Fruit fly (Drosophila melanogaster): ENCODE data around the gene Hyls1.

The Hyls1 gene

dm6 chr2L:16307026-16307703 is 45.3 kb downstream of the Hyls1 start, which contains the start of the genes CG5861 and Syx5 (continued):
- TF ChIP-seq TFAM (GFP tag; optimal IDR thresholded peaks at IDR 0.05) (no peak), CG1529 (GFP tag; optimal IDR thresholded peaks at IDR 0.05) (peak; percentile 1), CG33557 (GFP tag; optimal IDR thresholded peaks at IDR 0.05) (peak; percentile 59), shn (GFP tag; optimal IDR thresholded peaks at IDR 0.05) (no peak), ERR (GFP tag; optimal IDR thresholded peaks at IDR 0.05) (no peak), gsb (GFP tag; IDR thresholded peaks at IDR 0.05) (no peak), gem (tag; optimal IDR thresholded peaks at IDR 0.05) (peak; percentile 76), nerfin-1 (tag; optimal IDR thresholded peaks at IDR 0.05) (peak; percentile 40), Mes4 (GFP tag; optimal IDR thresholded peaks at IDR 0.05) (no peak), CG18619 (GFP tag; optimal IDR thresholded peaks at IDR 0.05) (peak; percentile 43), NFAT (GFP tag; IDR thresholded peaks at IDR 0.05) (peak; percentile 55), bcd (GFP tag; optimal IDR thresholded peaks at IDR 0.05) (peak; percentile 62), stc (GFP tag; IDR thresholded peaks at IDR 0.05) (no peak), CoRest (tag; optimal IDR thresholded peaks at IDR 0.05) (peak; percentile 72), CG9797 (GFP tag; optimal IDR thresholded peaks at IDR 0.05) (peak; percentile 47), Sox100B (GFP tag; optimal IDR thresholded peaks at IDR 0.05) (peak; percentile 53), CG3281 (GFP tag; optimal IDR thresholded peaks at IDR 0.05) (peak; percentile 61), bsh (GFP tag; optimal IDR thresholded peaks at IDR 0.05) (peak in 1 of 2 experiments; percentile 56), NC2α (GFP tag; optimal IDR thresholded peaks at IDR 0.05) (no peak), CG2129 (GFP tag; IDR thresholded peaks at IDR 0.05; ENCODE audit: partially characterized antibody) (peak; percentile 92), CG10959 (GFP tag; IDR thresholded peaks at IDR 0.05) (no peak), MESR4 (GFP tag; optimal IDR thresholded peaks at IDR 0.05) (peak; percentile 66), Meics (GFP tag; optimal IDR thresholded peaks at IDR 0.05) (peak; percentile 65), fru (optimal IDR thresholded peaks at IDR 0.05) (no peak), exex (tag; optimal IDR thresholded peaks at IDR 0.05) (peak; percentile 63), CG6791 (GFP tag; IDR thresholded peaks at IDR 0.05; ENCODE audit: partially characterized antibody) (peak; percentile 77), PHDP (tag; optimal IDR thresholded peaks at IDR 0.05) (peak; percentile 57), rib (GFP tag; IDR thresholded peaks at IDR 0.05) (no peak), sens-2 (GFP tag; IDR thresholded peaks at IDR 0.05) (no peak), so (GFP tag; IDR thresholded peaks at IDR 0.05) (no peak), dysf (GFP tag; IDR thresholded peaks at IDR 0.05) (0 out of 3 replicates have a peak, but pooled peaks have one; percentile 24), CG7786 (GFP tag; optimal IDR thresholded peaks at IDR 0.05) (no peak), seq (GFP tag; IDR thresholded peaks at IDR 0.05) (no peak), Pdp1 (GFP tag; optimal IDR thresholded peaks at IDR 0.05) (peak in 1 of 2 experiments; percentile 42), az2 (GFP tag; optimal IDR thresholded peaks at IDR 0.05) (peak; percentile 53), slp2 (GFP tag; optimal IDR thresholded peaks at IDR 0.05) (no peak), CG15269 (tag; optimal IDR thresholded peaks at IDR 0.05) (no peak), CG10267 (tag; optimal IDR thresholded peaks at IDR 0.05) (peak; percentile 75), CG1647 (GFP tag; optimal IDR thresholded peaks at IDR 0.05) (no peak), al (GFP tag; IDR thresholded peaks at IDR 0.05) (peak; percentile 60), amos (GFP tag; IDR thresholded peaks at IDR 0.05; ENCODE audit: partially characterized antibody) (peak; percentile 84; the same call in 1 of the 2 replicates), Kr (GFP tag; optimal IDR thresholded peaks at IDR 0.05) (no peak), Hr39 (optimal IDR thresholded peaks at IDR 0.05) (no peak), CG9727 (GFP tag; optimal IDR thresholded peaks at IDR 0.05) (peak; percentile 45), Nf-YA (GFP tag; IDR thresholded peaks at IDR 0.05) (no peak), Six4 (GFP tag; optimal IDR thresholded peaks at IDR 0.05) (peak; percentile 24), yki (optimal IDR thresholded peaks at IDR 0.05) (no peak), Neu2 (GFP tag; optimal IDR thresholded peaks at IDR 0.05; ENCODE audit: borderline replicate concordance) (no peak), Dip2 (GFP tag; IDR thresholded peaks at IDR 0.05) (no peak), CG17829 (tag; optimal IDR thresholded peaks at IDR 0.05) (peak; percentile 80), HLH4C (GFP tag; IDR thresholded peaks at IDR 0.05; ENCODE audit: partially characterized antibody) (peak; percentile 91)
